Fruit fly (Drosophila melanogaster): ENCODE results near the gene wge.

wge gene

dm6 chr3R:22751698-22752097 is 30.7 kb upstream of the wge start:
- no peak for TF ChIP-seq CG14711 (tag; optimal IDR thresholded peaks at IDR 0.05)
- no peak for TF ChIP-seq CG33017 (tag; optimal IDR thresholded peaks at IDR 0.05)
- no peak for TF ChIP-seq ovo (GFP tag; optimal IDR thresholded peaks at IDR 0.05)
- no peak for TF ChIP-seq tj (GFP tag; optimal IDR thresholded peaks at IDR 0.05)

dm6 chr3R:22751111-22751510 is 30.2 kb upstream of the wge start:
- TF ChIP-seq CG12768 (GFP tag; optimal IDR thresholded peaks at IDR 0.05) = no peak
- TF ChIP-seq bab1 (GFP tag; optimal IDR thresholded peaks at IDR 0.05) = no peak
- TF ChIP-seq pad (GFP tag; optimal IDR thresholded peaks at IDR 0.05) = no peak
- TF ChIP-seq ovo (GFP tag; optimal IDR thresholded peaks at IDR 0.05) = no peak
- no peak for TF ChIP-seq Hr96 (GFP tag; optimal IDR thresholded peaks at IDR 0.05)
- TF ChIP-seq Crg-1 (GFP tag; optimal IDR thresholded peaks at IDR 0.05) = no peak
- no peak for TF ChIP-seq Clk (GFP tag; optimal IDR thresholded peaks at IDR 0.05)
- no peak for TF ChIP-seq tj (GFP tag; optimal IDR thresholded peaks at IDR 0.05)
- TF ChIP-seq CG7045 (GFP tag; optimal IDR thresholded peaks at IDR 0.05) = no peak
- no peak for TF ChIP-seq cic (GFP tag; optimal IDR thresholded peaks at IDR 0.05)
- no peak for TF ChIP-seq CG5204 (GFP tag; optimal IDR thresholded peaks at IDR 0.05)

DNA sequence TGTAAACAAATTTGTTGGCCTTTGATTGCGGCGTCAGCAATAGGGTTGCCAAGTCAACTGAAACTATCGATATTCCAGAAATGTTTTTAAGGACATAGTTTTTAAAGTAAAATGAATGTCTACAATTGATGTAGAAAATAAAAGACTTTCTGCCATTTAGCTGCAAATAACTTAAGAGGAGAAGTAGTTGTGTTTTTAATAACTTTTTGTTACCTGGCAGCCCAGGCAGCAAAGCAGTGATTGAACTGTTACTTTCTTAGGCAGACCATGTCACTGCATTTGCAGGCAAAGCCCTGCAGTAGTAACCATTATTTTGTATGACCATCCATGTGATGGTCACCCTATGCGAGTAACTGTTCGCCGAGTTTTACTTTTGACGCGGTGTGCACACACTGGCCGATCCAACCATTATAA is 29.6 kb upstream of the wge start, which contains the start of the genes rumi, CG7029 and Usp12-46:
rumi (minus strand) TSS at position 64 of the 414 bp plus-strand sequence.
CG7029 (plus strand) TSS at position 368 of the 414 bp plus-strand sequence.
Usp12-46 (plus strand) TSS at position 368 of the 414 bp plus-strand sequence.
- TF ChIP-seq cnc (optimal IDR thresholded peaks at IDR 0.05) (no peak), tj (GFP tag; optimal IDR thresholded peaks at IDR 0.05) (peak; percentile 89), toe (GFP tag; optimal IDR thresholded peaks at IDR 0.05) (no peak), Mnt (GFP tag; optimal IDR thresholded peaks at IDR 0.05) (peak; percentile 76), cic (GFP tag; optimal IDR thresholded peaks at IDR 0.05) (peak; percentile 44), Clk (GFP tag; optimal IDR thresholded peaks at IDR 0.05) (peak; percentile 78), kay (GFP tag; ENCODE audit: borderline replicate concordance) (no peak), CG12768 (GFP tag; optimal IDR thresholded peaks at IDR 0.05) (peak; percentile 82), CG1620 (GFP tag; optimal IDR thresholded peaks at IDR 0.05) (peak; percentile 89), bab1 (GFP tag; optimal IDR thresholded peaks at IDR 0.05) (peak; percentile 90), pad (GFP tag; optimal IDR thresholded peaks at IDR 0.05) (peak; percentile 59), CG7045 (GFP tag; optimal IDR thresholded peaks at IDR 0.05) (peak; percentile 80), CG5204 (GFP tag; optimal IDR thresholded peaks at IDR 0.05) (no peak), Hr96 (GFP tag; optimal IDR thresholded peaks at IDR 0.05) (peak; percentile 92), CG7101 (tag; optimal IDR thresholded peaks at IDR 0.05) (peak; percentile 85), Crg-1 (GFP tag; optimal IDR thresholded peaks at IDR 0.05) (peak; percentile 69), ovo (GFP tag; optimal IDR thresholded peaks at IDR 0.05) (peak; percentile 79), CG11617 (GFP tag; optimal IDR thresholded peaks at IDR 0.05) (peak; percentile 83), CG33017 (tag; optimal IDR thresholded peaks at IDR 0.05) (peak; percentile 83), CG14711 (tag; optimal IDR thresholded peaks at IDR 0.05) (peak; percentile 98)

dm6 chr3R:22750039-22750438 is 29.1 kb upstream of the wge start:
- no peak for TF ChIP-seq CG12768 (GFP tag; optimal IDR thresholded peaks at IDR 0.05)
- no peak for TF ChIP-seq Crg-1 (GFP tag; optimal IDR thresholded peaks at IDR 0.05)
- TF ChIP-seq ovo (GFP tag; optimal IDR thresholded peaks at IDR 0.05) = no peak
- TF ChIP-seq cnc (optimal IDR thresholded peaks at IDR 0.05) = no peak
- no peak for TF ChIP-seq pad (GFP tag; optimal IDR thresholded peaks at IDR 0.05)
- TF ChIP-seq bab1 (GFP tag; optimal IDR thresholded peaks at IDR 0.05) = no peak
- no peak for TF ChIP-seq CG33017 (tag; optimal IDR thresholded peaks at IDR 0.05)
- TF ChIP-seq CG7101 (tag; optimal IDR thresholded peaks at IDR 0.05) = no peak
- no peak for TF ChIP-seq tj (GFP tag; optimal IDR thresholded peaks at IDR 0.05)
- no peak for TF ChIP-seq CG5204 (GFP tag; optimal IDR thresholded peaks at IDR 0.05)
- no peak for TF ChIP-seq Clk (GFP tag; optimal IDR thresholded peaks at IDR 0.05)
- no peak for TF ChIP-seq Mnt (GFP tag; optimal IDR thresholded peaks at IDR 0.05)
- TF ChIP-seq toe (GFP tag; optimal IDR thresholded peaks at IDR 0.05) = no peak
- no peak for TF ChIP-seq CG7045 (GFP tag; optimal IDR thresholded peaks at IDR 0.05)
- TF ChIP-seq kay (GFP tag; ENCODE audit: borderline replicate concordance) = no peak
- no peak for TF ChIP-seq CG11617 (GFP tag; optimal IDR thresholded peaks at IDR 0.05)

DNA sequence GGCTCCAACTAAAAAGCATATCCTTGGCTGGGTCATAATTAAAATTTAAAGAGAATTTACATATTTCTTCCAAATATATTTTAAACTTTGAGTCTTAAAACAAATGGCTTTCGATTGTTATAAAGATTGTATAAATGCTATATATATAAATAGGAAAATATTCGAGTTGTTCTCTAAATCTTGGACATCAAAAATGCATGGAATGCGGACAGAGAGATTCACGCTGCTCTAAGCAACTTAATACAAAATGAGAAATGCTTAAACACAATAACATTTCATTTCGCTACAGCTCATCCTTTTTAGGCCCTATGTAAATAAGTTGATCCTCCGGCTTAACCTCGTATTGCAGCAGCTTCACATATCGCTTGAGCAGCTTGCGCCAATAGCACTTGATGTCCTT is 28.0 kb upstream of the wge start, which contains the start of gene CG31139:
CG31139 (minus strand) TSS at position 101 of the 400 bp plus-strand sequence.
- no peak for TF ChIP-seq Mnt (GFP tag; optimal IDR thresholded peaks at IDR 0.05)
- TF ChIP-seq cic (GFP tag; optimal IDR thresholded peaks at IDR 0.05) = no peak
- no peak for TF ChIP-seq ovo (GFP tag; optimal IDR thresholded peaks at IDR 0.05)
- TF ChIP-seq CG5204 (GFP tag; optimal IDR thresholded peaks at IDR 0.05) = no peak
- no peak for TF ChIP-seq Crg-1 (GFP tag; optimal IDR thresholded peaks at IDR 0.05)
- TF ChIP-seq Hr96 (GFP tag; optimal IDR thresholded peaks at IDR 0.05) = no peak
- TF ChIP-seq CG11617 (GFP tag; optimal IDR thresholded peaks at IDR 0.05) = no peak
- no peak for TF ChIP-seq Clk (GFP tag; optimal IDR thresholded peaks at IDR 0.05)

DNA sequence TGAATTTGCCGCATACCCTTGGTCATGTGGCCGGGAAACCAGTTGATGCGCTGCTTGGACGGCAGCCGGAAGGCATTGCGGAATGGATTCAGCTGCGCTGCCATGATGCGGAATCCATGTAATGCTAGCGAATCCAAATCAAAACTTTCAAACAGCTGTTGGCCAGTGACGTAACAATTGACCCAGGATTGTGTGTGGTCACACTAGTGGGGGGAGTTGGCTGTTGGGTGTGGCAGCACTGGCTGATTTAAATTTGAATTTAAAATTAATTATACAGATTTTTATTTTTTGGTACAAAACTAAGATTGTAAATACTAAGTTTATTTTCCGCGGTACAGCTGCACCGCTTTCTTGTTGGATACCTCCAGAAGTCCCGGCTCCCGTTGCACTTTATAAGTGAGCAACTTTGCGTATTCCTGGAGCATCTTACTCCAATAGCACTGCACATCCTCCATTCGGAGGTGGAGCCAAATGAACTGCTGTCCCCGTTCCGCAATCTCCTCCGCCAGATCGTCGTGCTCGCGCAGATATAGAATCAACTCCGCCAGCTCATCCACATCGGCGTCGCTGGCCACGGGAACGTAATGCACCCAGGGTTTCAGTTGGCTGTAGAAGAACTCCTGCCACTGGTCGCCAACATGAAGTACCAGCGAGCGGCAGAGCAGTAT is 26.6 kb upstream of the wge start, which contains the start of gene CG17141:
CG17141 (minus strand) TSS at position 177 of the 668 bp plus-strand sequence.
- TF ChIP-seq bab1 (GFP tag; optimal IDR thresholded peaks at IDR 0.05) (peak; percentile 84), CG12768 (GFP tag; optimal IDR thresholded peaks at IDR 0.05) (no peak), CG5204 (GFP tag; optimal IDR thresholded peaks at IDR 0.05) (no peak), Clk (GFP tag; optimal IDR thresholded peaks at IDR 0.05) (no peak), kay (GFP tag; ENCODE audit: borderline replicate concordance) (no peak), CG7045 (GFP tag; optimal IDR thresholded peaks at IDR 0.05) (no peak)
